Worm (Caenorhabditis elegans): ENCODE results near the gene idpb-3.
A peak's percentile ranks its signal among the peaks of the same experiment; 100 is the strongest.
"Not testable (repeated sequence)": the region's sequence is repeated elsewhere in the genome, so short reads cannot be mapped to it uniquely, and the experiment has no call there.

idpb-3 gene

DNA sequence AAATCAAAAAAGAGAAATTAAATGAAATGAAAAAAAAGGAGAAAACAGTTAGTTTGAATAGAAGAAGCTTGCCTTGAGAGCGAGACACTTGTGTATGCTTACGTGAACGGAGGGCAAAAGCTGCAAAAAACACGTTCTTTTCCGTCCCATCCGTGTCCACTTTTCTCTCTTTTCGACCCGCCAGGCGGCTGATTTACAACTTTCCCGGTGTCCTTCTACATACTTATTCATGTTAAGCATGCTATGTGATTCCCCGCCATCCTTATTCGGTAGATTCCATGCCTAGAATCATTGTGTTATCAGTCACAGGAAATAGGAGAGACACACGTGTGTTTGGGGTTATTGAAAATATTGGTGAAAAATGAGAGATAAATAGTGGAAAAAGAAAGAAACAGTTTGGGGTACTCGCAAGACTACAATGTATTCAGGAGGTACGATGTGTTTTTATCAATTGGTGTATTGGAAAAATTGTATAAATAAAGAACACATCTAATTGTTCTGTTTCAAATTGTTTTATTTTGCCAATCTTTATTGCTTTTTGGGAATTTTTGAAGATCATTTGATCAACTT is 40.4 kb upstream of the idpb-3 start, which contains the start of gene nas-29:
TSS of gene nas-29 (minus strand) at position 92 of the 570 bp plus-strand sequence.
- TF ChIP-seq elt-3 (tag; optimal IDR thresholded peaks at IDR 0.05) (no peak), snpc-4 (tag; optimal IDR thresholded peaks at IDR 0.05) (no peak), ceh-83 (GFP tag; optimal IDR thresholded peaks at IDR 0.05) (no peak), blmp-1 (tag; optimal IDR thresholded peaks at IDR 0.05) (no peak)

DNA sequence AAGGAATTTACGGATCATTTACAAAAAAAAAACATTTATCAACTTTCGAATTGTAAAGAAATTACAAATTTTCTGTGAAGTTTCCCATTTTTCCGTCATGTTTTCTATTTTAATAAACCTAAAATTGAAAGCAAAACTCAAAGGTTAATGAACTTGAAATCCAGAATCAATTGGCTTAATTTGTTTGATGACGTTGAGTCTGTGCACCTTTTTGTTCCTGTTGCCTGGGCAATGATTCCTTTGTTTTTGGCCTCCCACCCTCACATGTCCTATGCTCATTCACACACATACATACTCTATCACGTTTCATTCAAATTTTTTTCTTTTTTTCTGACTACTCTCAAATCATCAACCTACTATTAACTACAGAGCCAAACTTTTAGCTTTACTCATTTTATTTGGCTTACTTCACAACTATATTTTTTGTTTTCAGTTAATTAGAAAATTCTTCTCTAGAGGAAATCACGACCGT is 34.7 kb upstream of the idpb-3 start, which contains the start of gene F58A6.2:
TSS of gene F58A6.2 (plus strand) at position 422 of the 472 bp plus-strand sequence.
- TF ChIP-seq lin-32 (GFP tag; optimal IDR thresholded peaks at IDR 0.05) (no peak), nhr-12 (tag; optimal IDR thresholded peaks at IDR 0.05) (no peak), nhr-28 (tag; optimal IDR thresholded peaks at IDR 0.05) (no peak)

ce11 chrII:5131800-5132199 is 30.2 kb upstream of the idpb-3 start:
- TF ChIP-seq pha-4 (tag; optimal IDR thresholded peaks at IDR 0.05) (no peak), zip-8 (tag; optimal IDR thresholded peaks at IDR 0.05) (no peak), lin-13 (tag; optimal IDR thresholded peaks at IDR 0.05) (no peak)

DNA sequence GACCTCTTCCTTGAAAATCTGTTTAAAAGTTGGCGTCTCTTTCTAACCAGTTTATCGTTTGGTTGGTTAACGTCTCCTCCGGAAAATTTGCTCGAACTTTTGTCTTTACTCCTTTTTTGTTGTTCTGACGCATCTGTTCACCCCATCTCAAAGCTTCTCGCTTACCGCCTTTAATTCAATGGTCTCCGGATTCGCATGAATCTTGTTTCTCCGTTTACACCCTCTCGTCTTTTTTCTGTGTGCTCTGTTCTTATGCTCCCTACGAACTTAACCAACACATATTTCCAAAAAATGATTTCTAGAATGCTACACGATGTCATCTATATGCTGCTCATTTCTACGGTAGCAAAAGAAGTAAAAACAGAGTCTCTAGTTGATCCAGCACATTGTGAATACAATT is 28.5 kb upstream of the idpb-3 start, which contains the start of gene lgc-56:
TSS of gene lgc-56 (plus strand) at position 301 of the 400 bp plus-strand sequence.
- no peak for TF ChIP-seq lin-32 (GFP tag; optimal IDR thresholded peaks at IDR 0.05)
- no peak for TF ChIP-seq flh-1 (GFP tag; optimal IDR thresholded peaks at IDR 0.05)

DNA sequence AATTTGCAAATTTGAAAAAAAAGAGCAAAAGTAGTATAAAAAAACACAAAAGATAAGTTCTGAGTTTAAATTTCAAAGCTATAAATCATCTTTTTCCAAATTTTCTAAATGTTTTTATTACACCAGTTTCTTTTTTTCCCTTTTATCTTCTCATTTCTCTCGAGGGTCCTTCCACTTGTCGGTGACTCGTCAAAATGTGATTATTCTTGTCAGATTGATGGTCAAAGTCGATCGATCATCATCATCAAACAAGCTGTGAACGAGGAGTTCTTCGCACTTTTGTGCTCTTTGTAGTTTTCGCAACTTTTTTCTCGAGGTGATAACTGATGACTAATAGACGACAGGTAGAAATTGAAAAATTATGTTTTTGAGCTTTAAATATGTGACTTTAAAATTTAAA is 19.0 kb upstream of the idpb-3 start:
- no peak for TF ChIP-seq elt-3 (tag; optimal IDR thresholded peaks at IDR 0.05)
- peak; percentile 86 for TF ChIP-seq unc-62 (GFP tag; optimal IDR thresholded peaks at IDR 0.05)

- no peak for TF ChIP-seq unc-120 (tag; optimal IDR thresholded peaks at IDR 0.05; ENCODE audit: poor library complexity, severe bottlenecking)
- no peak for TF ChIP-seq lin-32 (GFP tag; optimal IDR thresholded peaks at IDR 0.05)
- no peak for TF ChIP-seq unc-62 (GFP tag; optimal IDR thresholded peaks at IDR 0.05)
- TF ChIP-seq mep-1 (tag; optimal IDR thresholded peaks at IDR 0.05), result no peak
- no peak for TF ChIP-seq tbx-8 (GFP tag; optimal IDR thresholded peaks at IDR 0.05)
- TF ChIP-seq nhr-28 (tag; optimal IDR thresholded peaks at IDR 0.05), result no peak
- TF ChIP-seq ham-2 (GFP tag; optimal IDR thresholded peaks at IDR 0.05), result no peak
- TF ChIP-seq lin-13 (tag; optimal IDR thresholded peaks at IDR 0.05), result no peak
- TF ChIP-seq ces-1 (GFP tag; optimal IDR thresholded peaks at IDR 0.05), result no peak
- TF ChIP-seq M03D4.4 (tag; optimal IDR thresholded peaks at IDR 0.05), result no peak
- no peak for TF ChIP-seq hlh-1 (tag; optimal IDR thresholded peaks at IDR 0.05)
- no peak for TF ChIP-seq cnd-1 (tag; optimal IDR thresholded peaks at IDR 0.05)
- no peak for TF ChIP-seq ceh-39 (tag; optimal IDR thresholded peaks at IDR 0.05)
- TF ChIP-seq mab-5 (tag; optimal IDR thresholded peaks at IDR 0.05), result no peak
- no peak for TF ChIP-seq flh-1 (GFP tag; optimal IDR thresholded peaks at IDR 0.05)
- no peak for TF ChIP-seq nhr-76 (tag; optimal IDR thresholded peaks at IDR 0.05)
- TF ChIP-seq snpc-4 (tag; optimal IDR thresholded peaks at IDR 0.05), result no peak
- TF ChIP-seq unc-39 (tag; optimal IDR thresholded peaks at IDR 0.05), result no peak
Observed at ce11 chrII:5115733-5116132, 14.1 kb upstream of the idpb-3 start, which contains the start of gene srsy-1. srsy-1 (plus strand) TSS chrII:5116033.

- TF ChIP-seq drap-1 (GFP tag; optimal IDR thresholded peaks at IDR 0.05); elt-3 (tag; optimal IDR thresholded peaks at IDR 0.05); sem-2 (GFP tag; optimal IDR thresholded peaks at IDR 0.05): not testable (repeated sequence)
Observed at ce11 chrII:5115235-5115634, 13.6 kb upstream of the idpb-3 start, which contains the start of gene msp-74. msp-74 (minus strand) TSS chrII:5115335.

ce11 chrII:5112082-5112481 is 10.5 kb upstream of the idpb-3 start, which contains the start of gene F09C12.8:
F09C12.8 (plus strand) TSS chrII:5112382.
- TF ChIP-seq zip-8 (tag; optimal IDR thresholded peaks at IDR 0.05) (no peak), lin-32 (GFP tag; optimal IDR thresholded peaks at IDR 0.05) (no peak), tbx-8 (GFP tag; optimal IDR thresholded peaks at IDR 0.05) (no peak), nhr-237 (tag; optimal IDR thresholded peaks at IDR 0.05) (no peak), lin-13 (tag; optimal IDR thresholded peaks at IDR 0.05) (no peak), nhr-28 (tag; optimal IDR thresholded peaks at IDR 0.05) (no peak), ceh-83 (GFP tag; optimal IDR thresholded peaks at IDR 0.05) (no peak), cnd-1 (tag; optimal IDR thresholded peaks at IDR 0.05) (no peak), ces-1 (GFP tag; optimal IDR thresholded peaks at IDR 0.05) (no peak)

Data from whole organism, mixed stage, embryonic.